Fruit fly (Drosophila melanogaster) whole organism, embryonic: ENCODE results near the gene Sfp78E.

Experiments used
- BEAF-32 ChIP-seq: fragments of 200-800 bp; sonication (Bioruptor generic); optimal IDR thresholded peaks from 3 replicates; lab custom pipeline; 2017; ENCODE audit warnings: missing biosample characterization, missing genetic modification characterization, mild to moderate bottlenecking, moderate library complexity, missing genetic modification reagents
- CG10979 ChIP-seq: fragments of 200-800 bp; sonication (Bioruptor generic); optimal IDR thresholded peaks from 2 replicates; lab custom pipeline; 2018; ENCODE audit warnings: missing biosample characterization, mild to moderate bottlenecking, missing genetic modification characterization, moderate library complexity
- CG12391 ChIP-seq: fragments of 200-800 bp; sonication (Bioruptor generic); optimal IDR thresholded peaks from 3 replicates; lab custom pipeline; 2018; ENCODE audit warnings: missing biosample characterization, mild to moderate bottlenecking, missing genetic modification characterization, moderate library complexity
- CG12659 ChIP-seq: fragments of 200-800 bp; sonication (Bioruptor generic); optimal IDR thresholded peaks from 3 replicates; lab custom pipeline; 2017; ENCODE audit warnings: mild to moderate bottlenecking, missing biosample characterization, missing genetic modification reagents, missing genetic modification characterization
- CG12942 ChIP-seq: fragments of 200-800 bp; sonication (Bioruptor generic); optimal IDR thresholded peaks from 3 replicates; lab custom pipeline; 2016; ENCODE audit warnings: missing biosample characterization, missing genetic modification characterization
- CG1529 ChIP-seq: fragments of 200-800 bp; sonication (Bioruptor generic); optimal IDR thresholded peaks from 3 replicates; lab custom pipeline; 2018; ENCODE audit warnings: missing biosample characterization, missing genetic modification characterization
- CG16815 ChIP-seq: fragments of 200-800 bp; sonication (Bioruptor generic); optimal IDR thresholded peaks from 3 replicates; lab custom pipeline; 2017; ENCODE audit warnings: missing biosample characterization, mild to moderate bottlenecking, missing genetic modification characterization
- CG17802 ChIP-seq: fragments of 200-800 bp; sonication (Bioruptor generic); optimal IDR thresholded peaks from 2 replicates; lab custom pipeline; 2018; ENCODE audit warnings: missing biosample characterization, mild to moderate bottlenecking, missing genetic modification characterization, moderate library complexity
- CG17829 ChIP-seq: fragments of 200-800 bp; optimal IDR thresholded peaks from 2 replicates; lab custom pipeline; 2019; ENCODE audit warnings: missing biosample characterization, mild to moderate bottlenecking, missing genetic modification characterization, moderate library complexity
- CG2712 ChIP-seq: fragments of 200-800 bp; optimal IDR thresholded peaks from 3 replicates; lab custom pipeline; 2019; ENCODE audit warnings: missing biosample characterization, mild to moderate bottlenecking, missing genetic modification characterization, moderate library complexity
- CG3995 ChIP-seq: fragments of 200-800 bp; sonication (Bioruptor generic); optimal IDR thresholded peaks from 3 replicates; lab custom pipeline; 2016; ENCODE audit warnings: missing biosample characterization, missing genetic modification characterization
- CG4617 ChIP-seq: fragments of 200-800 bp; sonication (Bioruptor generic); optimal IDR thresholded peaks from 3 replicates; lab custom pipeline; 2016; ENCODE audit warnings: missing biosample characterization, missing genetic modification characterization, borderline replicate concordance
- CG4854 ChIP-seq: fragments of 200-800 bp; sonication (Bioruptor generic); optimal IDR thresholded peaks from 2 replicates; lab custom pipeline; 2016; ENCODE audit warnings: missing biosample characterization, missing genetic modification characterization, inconsistent platforms
- CG7357 ChIP-seq: fragments of 200-800 bp; sonication (Bioruptor generic); IDR thresholded peaks from 3 replicates; pipeline ENCODE4 v1.3.6; 2022; ENCODE audit warnings: missing biosample characterization, missing genetic modification characterization
- CG7786 ChIP-seq: fragments of 200-800 bp; sonication (Bioruptor generic); optimal IDR thresholded peaks from 2 replicates; lab custom pipeline; 2016; ENCODE audit warnings: missing biosample characterization, missing genetic modification characterization
- CG9797 ChIP-seq: fragments of 200-800 bp; sonication (Bioruptor generic); optimal IDR thresholded peaks from 3 replicates; lab custom pipeline; 2018; ENCODE audit warnings: missing biosample characterization, mild to moderate bottlenecking, missing genetic modification characterization
- CG9817 ChIP-seq: fragments of 200-800 bp; sonication (Bioruptor generic); optimal IDR thresholded peaks from 2 replicates; lab custom pipeline; 2018; ENCODE audit warnings: missing biosample characterization, mild to moderate bottlenecking, missing genetic modification characterization, moderate library complexity
- CG9876 ChIP-seq: fragments of 200-800 bp; sonication (Bioruptor generic); optimal IDR thresholded peaks from 2 replicates; lab custom pipeline; 2016; ENCODE audit warnings: missing biosample characterization, missing genetic modification characterization
- Dbx ChIP-seq: fragments of 200-800 bp; sonication (Bioruptor generic); IDR thresholded peaks from 3 replicates; pipeline ENCODE4 v1.3.6; 2022; ENCODE audit warnings: missing biosample characterization, missing genetic modification characterization
- Deaf1 ChIP-seq: fragments of 200-800 bp; optimal IDR thresholded peaks from 3 replicates; lab custom pipeline; 2019; ENCODE audit warnings: missing biosample characterization, mild to moderate bottlenecking, missing genetic modification characterization, moderate library complexity
- Eip74EF ChIP-seq, 2 experiments: fragments of 200-800 bp in 1 of 2; fragments of >200 bp in 1 of 2; sonication (Bioruptor generic) in 1 of 2; optimal IDR thresholded peaks; 2 replicates each; lab custom pipeline; 2017 to 2019; ENCODE audit warnings: missing biosample characterization in 2 of 2, missing genetic modification characterization in 2 of 2, mild to moderate bottlenecking in 1 of 2, moderate library complexity in 1 of 2
- MBD-R2 ChIP-seq: fragments of 200-800 bp; sonication (Bioruptor generic); IDR thresholded peaks from 2 replicates; pipeline ENCODE4 v1.3.6; 2022; ENCODE audit warnings: missing biosample characterization, missing genetic modification characterization
- MESR4 ChIP-seq: fragments of 200-800 bp; sonication (Bioruptor generic); optimal IDR thresholded peaks from 2 replicates; lab custom pipeline; 2018; ENCODE audit warnings: missing biosample characterization, mild to moderate bottlenecking, missing genetic modification characterization, moderate library complexity
- Oli ChIP-seq: fragments of 200-800 bp; sonication (Bioruptor generic); optimal IDR thresholded peaks from 2 replicates; lab custom pipeline; 2018; ENCODE audit warnings: missing biosample characterization, mild to moderate bottlenecking, missing genetic modification characterization, moderate library complexity
- Optix ChIP-seq: fragments of 200-800 bp; sonication (Bioruptor generic); IDR thresholded peaks from 3 replicates; pipeline ENCODE4 v1.3.6; 2022; ENCODE audit warnings: missing biosample characterization, missing genetic modification characterization
- Ptx1 ChIP-seq: fragments of 200-800 bp; sonication (Bioruptor generic); IDR thresholded peaks from 2 replicates; pipeline ENCODE4 v1.3.6; 2022; ENCODE audit warnings: missing biosample characterization, missing genetic modification characterization
- Rfx ChIP-seq: fragments of 200-800 bp; sonication (Bioruptor generic); IDR thresholded peaks from 2 replicates; pipeline ENCODE4 v1.3.6; 2022; ENCODE audit warnings: missing biosample characterization, missing genetic modification characterization
- Sox100B ChIP-seq: fragments of 200-800 bp; sonication (Bioruptor generic); optimal IDR thresholded peaks from 3 replicates; lab custom pipeline; 2018; ENCODE audit warnings: missing biosample characterization, mild to moderate bottlenecking, missing genetic modification characterization
- Usf ChIP-seq: fragments of 200-800 bp; sonication (Bioruptor generic); optimal IDR thresholded peaks from 2 replicates; lab custom pipeline; 2017; ENCODE audit warnings: missing genotype, missing biosample characterization, missing genetic modification characterization
- chinmo ChIP-seq: fragments of 200-800 bp; sonication (Bioruptor generic); IDR thresholded peaks from 4 replicates; pipeline ENCODE4 v1.3.6; 2022; ENCODE audit warnings: missing biosample characterization, missing genetic modification characterization; ENCODE audit not compliant: partially characterized antibody
- chm ChIP-seq: fragments of 200-800 bp; sonication (Bioruptor generic); IDR thresholded peaks from 2 replicates; pipeline ENCODE4 v1.3.6; 2022; ENCODE audit warnings: missing biosample characterization, missing genetic modification characterization
- dimm ChIP-seq: fragments of 200-800 bp; sonication (Bioruptor generic); IDR thresholded peaks from 2 replicates; pipeline ENCODE4 v1.3.6; 2022; ENCODE audit warnings: missing biosample characterization, missing genetic modification characterization
- dmrt11E ChIP-seq: fragments of 200-800 bp; sonication (Bioruptor generic); optimal IDR thresholded peaks from 3 replicates; lab custom pipeline; 2018; ENCODE audit warnings: missing biosample characterization, mild to moderate bottlenecking, missing genetic modification characterization, moderate library complexity
- dysf ChIP-seq: fragments of 200-800 bp; sonication (Bioruptor generic); IDR thresholded peaks from 3 replicates; pipeline ENCODE4 v1.3.6; 2022; ENCODE audit warnings: missing biosample characterization, missing genetic modification characterization
- insv ChIP-seq, 2 experiments: fragments of 200-800 bp; sonication (Bioruptor generic); optimal IDR thresholded peaks; 3 replicates each; lab custom pipeline; 2016 to 2018; ENCODE audit warnings: missing biosample characterization in 2 of 2, missing genetic modification characterization in 2 of 2
- jigr1 ChIP-seq: fragments of 200-800 bp; sonication (Bioruptor generic); IDR thresholded peaks from 3 replicates; pipeline ENCODE4 v1.3.6; 2022; ENCODE audit warnings: missing biosample characterization, missing genetic modification characterization
- mam ChIP-seq: fragments of 200-800 bp; sonication (Bioruptor generic); optimal IDR thresholded peaks from 3 replicates; lab custom pipeline; 2016; ENCODE audit warnings: missing biosample characterization, missing genetic modification characterization
- nmo ChIP-seq: fragments of 200-800 bp; sonication (Bioruptor generic); optimal IDR thresholded peaks from 2 replicates; lab custom pipeline; 2018; ENCODE audit warnings: missing biosample characterization, mild to moderate bottlenecking, missing genetic modification characterization, moderate library complexity
- nom ChIP-seq: fragments of 200-800 bp; sonication (Bioruptor generic); optimal IDR thresholded peaks from 2 replicates; lab custom pipeline; 2017; ENCODE audit warnings: missing biosample characterization, missing genetic modification characterization, mild to moderate bottlenecking, moderate library complexity, missing genetic modification reagents
- prd ChIP-seq, 3 experiments: fragments of >200 bp in 2 of 3; fragments of 200-800 bp in 1 of 3; sonication (Bioruptor generic) in 1 of 3; optimal IDR thresholded peaks in 2 of 3; IDR thresholded peaks in 1 of 3; 2 replicates in 2 of 3; 3 replicates in 1 of 3; pipeline versions ENCODE4 v1.3.6 to Lab custom; 2017 to 2022; ENCODE audit warnings: missing biosample characterization in 1 of 3, missing genetic modification characterization in 1 of 3
- row ChIP-seq: fragments of 200-800 bp; sonication (Bioruptor generic); IDR thresholded peaks from 3 replicates; pipeline ENCODE4 v1.3.6; 2022; ENCODE audit warnings: missing biosample characterization, missing genetic modification characterization
- salm ChIP-seq: fragments of 200-800 bp; sonication (Bioruptor generic); optimal IDR thresholded peaks from 2 replicates; lab custom pipeline; 2018; ENCODE audit warnings: missing biosample characterization, mild to moderate bottlenecking, missing genetic modification characterization
- shn ChIP-seq: fragments of 200-800 bp; sonication (Bioruptor generic); optimal IDR thresholded peaks from 3 replicates; lab custom pipeline; 2016; ENCODE audit warnings: missing biosample characterization, missing genetic modification characterization
- slbo ChIP-seq: fragments of 200-800 bp; sonication (Bioruptor generic); IDR thresholded peaks from 2 replicates; pipeline ENCODE4 v1.3.6; 2022; ENCODE audit warnings: missing biosample characterization, missing genetic modification characterization
- slp2 ChIP-seq: fragments of 200-800 bp; sonication (Bioruptor generic); optimal IDR thresholded peaks from 2 replicates; lab custom pipeline; 2016; ENCODE audit warnings: missing biosample characterization, missing genetic modification characterization
- sob ChIP-seq: fragments of 200-800 bp; sonication (Bioruptor generic); IDR thresholded peaks from 2 replicates; pipeline ENCODE4 v1.3.6; 2022; ENCODE audit warnings: missing biosample characterization, missing genetic modification characterization
- stwl ChIP-seq: fragments of 200-800 bp; sonication (Bioruptor generic); optimal IDR thresholded peaks from 3 replicates; lab custom pipeline; 2018; ENCODE audit warnings: missing biosample characterization, mild to moderate bottlenecking, missing genetic modification characterization, moderate library complexity
- tll ChIP-seq, 2 experiments: fragments of 200-800 bp in 1 of 2; fragments of >200 bp in 1 of 2; sonication (Bioruptor generic) in 1 of 2; optimal IDR thresholded peaks; 2 replicates each; lab custom pipeline; 2017 to 2019; ENCODE audit warnings: missing biosample characterization in 2 of 2, missing genetic modification characterization in 2 of 2, mild to moderate bottlenecking in 1 of 2, moderate library complexity in 1 of 2
- trem ChIP-seq: fragments of 200-800 bp; optimal IDR thresholded peaks from 3 replicates; lab custom pipeline; 2019; ENCODE audit warnings: missing biosample characterization, mild to moderate bottlenecking, missing genetic modification characterization, moderate library complexity

Sfp78E gene

DNA sequence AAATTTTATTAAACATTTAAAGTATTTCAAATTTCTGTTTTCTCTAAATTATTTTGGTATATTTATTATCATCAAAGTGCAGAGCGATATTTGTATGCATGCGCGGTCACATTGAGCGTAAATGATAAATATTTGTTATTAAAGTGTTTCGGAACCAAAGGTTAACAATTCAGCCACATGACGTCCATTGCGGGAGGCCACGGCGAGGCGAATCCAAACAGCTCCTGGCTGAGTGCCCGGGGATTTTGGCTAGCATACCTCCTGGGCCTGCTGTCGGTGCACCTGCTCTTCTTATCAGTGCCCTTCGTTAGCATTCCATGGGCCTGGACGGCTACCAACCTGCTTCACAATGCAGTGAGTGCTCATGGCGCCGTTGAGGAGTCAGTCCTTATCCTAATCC lies 48.6 kb downstream of the Sfp78E start, which contains the start of gene ORMDL (continued):
- TF ChIP-seq tll (GFP tag; optimal IDR thresholded peaks at IDR 0.05; lab: Kevin White, UChicago) (no peak), Oli (no peak), Dbx (GFP tag; lab: Robert Waterston, UW) (no peak), CG17829 (no peak), shn (GFP tag; lab: Kevin White, UChicago) (no peak), CG7786 (no peak), slp2 (GFP tag; lab: Kevin White, UChicago) (no peak), dmrt11E (tag; lab: Kevin White, UChicago) (no peak), nom (GFP tag; lab: Kevin White, UChicago) (no peak), Eip74EF (GFP tag; optimal IDR thresholded peaks at IDR 0.05; lab: Kevin White, UChicago) (no peak), row (GFP tag; lab: Robert Waterston, UW) (peak; percentile 37; the same call in 1 of the 3 replicates), prd (optimal IDR thresholded peaks at IDR 0.05; lab: Kevin White, UChicago) (no peak), prd (GFP tag; IDR thresholded peaks at IDR 0.05; lab: Robert Waterston, UW) (0 out of 3 replicates have a peak, but pooled peaks have one; percentile 35), BEAF-32 (GFP tag; lab: Kevin White, UChicago) (peak; percentile 38), CG16815 (no peak), CG1529 (GFP tag; lab: Kevin White, UChicago) (no peak), dimm (no peak), CG9797 (GFP tag; lab: Kevin White, UChicago) (peak; percentile 56), MESR4 (GFP tag; lab: Kevin White, UChicago) (peak; percentile 70), CG12391 (tag; lab: Kevin White, UChicago) (no peak), sob (GFP tag; lab: Robert Waterston, UW) (no peak), CG4617 (GFP tag; lab: Kevin White, UChicago) (peak; percentile 26), CG12942 (no peak), stwl (peak; percentile 32), Usf (GFP tag; lab: Kevin White, UChicago) (no peak), Deaf1 (tag; lab: Kevin White, UChicago) (no peak), CG17802 (tag; lab: Kevin White, UChicago) (no peak), salm (no peak)

DNA sequence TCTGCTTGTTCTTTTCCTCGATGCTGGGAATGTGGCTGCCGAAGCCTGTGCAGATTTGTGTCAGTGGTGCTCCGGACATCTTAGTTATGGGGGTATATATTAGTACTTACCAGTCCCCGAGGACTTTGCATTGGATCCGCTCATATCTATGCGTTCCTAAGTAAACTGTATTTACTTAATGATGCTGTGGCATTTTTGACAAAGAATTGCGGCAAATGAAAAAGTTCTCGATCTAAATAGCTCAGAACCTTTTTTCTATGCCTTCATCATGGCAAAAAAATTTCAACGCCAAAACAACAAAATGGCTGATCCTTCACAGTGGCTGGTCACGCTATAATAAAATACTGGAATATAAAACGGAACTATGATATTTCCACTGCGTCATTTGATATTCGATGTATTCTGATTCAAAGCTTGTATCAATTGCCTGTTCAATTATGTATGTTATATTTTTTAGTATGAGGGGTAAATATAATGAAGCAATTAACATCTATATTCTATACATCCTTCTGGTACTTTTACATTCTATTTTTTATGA lies 49.6 kb downstream of the Sfp78E start, which contains the start of gene MED1:
Gene MED1, minus strand, starts transcription at position 295 of the 538 bp plus-strand sequence.
- TF ChIP-seq slbo (GFP tag; lab: Robert Waterston, UW) (0 out of 2 replicates have a peak, but pooled peaks have one; percentile 39), Optix (GFP tag; lab: Robert Waterston, UW) (no peak), Rfx (peak; percentile 39; the same call in 1 of the 2 replicates), jigr1 (GFP tag; lab: Robert Waterston, UW) (peak; percentile 33; the same call in 1 of the 3 replicates), CG10979 (peak; percentile 0), mam (peak; percentile 6), CG3995 (GFP tag; lab: Kevin White, UChicago) (peak; percentile 21), chinmo (no peak), CG9876 (GFP tag; lab: Kevin White, UChicago) (no peak), CG2712 (peak; percentile 14), MBD-R2 (GFP tag; lab: Robert Waterston, UW) (peak; percentile 57), insv (GFP tag; optimal IDR thresholded peaks at IDR 0.05; lab: Kevin White, UChicago) (no peak), Sox100B (GFP tag; lab: Kevin White, UChicago) (no peak), CG4854 (GFP tag; lab: Kevin White, UChicago) (no peak), nmo (peak; percentile 37), row (GFP tag; lab: Robert Waterston, UW) (peak; percentile 74), sob (GFP tag; lab: Robert Waterston, UW) (no peak), CG12659 (peak; percentile 59), CG9817 (tag; lab: Kevin White, UChicago) (peak; percentile 24), Ptx1 (GFP tag; lab: Robert Waterston, UW) (peak; percentile 16; the same call in 1 of the 2 replicates), CG7357 (GFP tag; lab: Robert Waterston, UW) (peak; percentile 93), dysf (GFP tag; lab: Robert Waterston, UW) (peak; percentile 36; the same call in 1 of the 3 replicates), trem (peak; percentile 29), chm (GFP tag; lab: Robert Waterston, UW) (no peak)
